Worm (Caenorhabditis elegans): ENCODE data around the gene Y116A8C.10.

Gene Y116A8C.10

ce11 chrIV:16939001-16939400 lies at the start of gene Y116A8C.10:
Gene Y116A8C.10 (minus strand): TSS chrIV:16939101.
- TF ChIP-seq ceh-16 (tag; optimal IDR thresholded peaks at IDR 0.05), result no peak
- no peak for TF ChIP-seq alr-1 (tag; optimal IDR thresholded peaks at IDR 0.05)
- TF ChIP-seq ztf-4 (tag; optimal IDR thresholded peaks at IDR 0.05), result no peak
- TF ChIP-seq blmp-1 (tag; optimal IDR thresholded peaks at IDR 0.05; ENCODE audit: insufficient read depth), result no peak
- TF ChIP-seq lin-11 (tag; optimal IDR thresholded peaks at IDR 0.05), result no peak
- no peak for TF ChIP-seq unc-39 (tag; optimal IDR thresholded peaks at IDR 0.05)
- TF ChIP-seq R02D3.7 (tag; optimal IDR thresholded peaks at IDR 0.05), result no peak
- TF ChIP-seq ama-1 (optimal IDR thresholded peaks at IDR 0.05), result no peak
- no peak for TF ChIP-seq mab-5 (tag; optimal IDR thresholded peaks at IDR 0.05)
- TF ChIP-seq gmeb-1 (tag; optimal IDR thresholded peaks at IDR 0.05), result no peak
- no peak for TF ChIP-seq elt-3 (tag; optimal IDR thresholded peaks at IDR 0.05)
- TF ChIP-seq sma-3 (GFP tag; optimal IDR thresholded peaks at IDR 0.05), result no peak
- no peak for TF ChIP-seq nhr-23 (tag; optimal IDR thresholded peaks at IDR 0.05)
- TF ChIP-seq sma-9 (GFP tag; optimal IDR thresholded peaks at IDR 0.05), result no peak
- no peak for TF ChIP-seq sma-9 (tag; optimal IDR thresholded peaks at IDR 0.05)
- TF ChIP-seq lin-39 (tag; optimal IDR thresholded peaks at IDR 0.05), result no peak
- TF ChIP-seq fos-1 (tag; optimal IDR thresholded peaks at IDR 0.05), result no peak

ce11 chrIV:16988397-16988796 lies 49.5 kb upstream of the Y116A8C.10 start, which contains the start of gene nccd-1:
Gene nccd-1 (plus strand): TSS chrIV:16988697.
- TF ChIP-seq nhr-25 (tag; optimal IDR thresholded peaks at IDR 0.05) (no peak), sem-4 (tag; optimal IDR thresholded peaks at IDR 0.05) (no peak), gmeb-1 (tag; optimal IDR thresholded peaks at IDR 0.05) (no peak), F13H6.1 (tag; optimal IDR thresholded peaks at IDR 0.05) (no peak), ztf-4 (tag; optimal IDR thresholded peaks at IDR 0.05) (no peak), nhr-12 (tag; optimal IDR thresholded peaks at IDR 0.05) (no peak), sma-9 (GFP tag; optimal IDR thresholded peaks at IDR 0.05) (no peak), sma-9 (tag; optimal IDR thresholded peaks at IDR 0.05) (no peak), ZK546.5 (tag; optimal IDR thresholded peaks at IDR 0.05) (no peak), nhr-21 (tag; optimal IDR thresholded peaks at IDR 0.05) (no peak), aly-2 (tag; optimal IDR thresholded peaks at IDR 0.05) (no peak), peb-1 (tag; optimal IDR thresholded peaks at IDR 0.05) (no peak), crh-2 (tag; optimal IDR thresholded peaks at IDR 0.05) (no peak), nhr-77 (tag; optimal IDR thresholded peaks at IDR 0.05) (no peak), mdl-1 (tag; optimal IDR thresholded peaks at IDR 0.05) (no peak), ceh-16 (tag; optimal IDR thresholded peaks at IDR 0.05) (no peak), unc-39 (tag; optimal IDR thresholded peaks at IDR 0.05) (no peak), unc-62 (GFP tag; optimal IDR thresholded peaks at IDR 0.05) (no peak)

ce11 chrIV:16970390-16970789 lies 31.5 kb upstream of the Y116A8C.10 start, which contains the start of gene rom-3:
Gene rom-3 (minus strand): TSS chrIV:16970490.
- TF ChIP-seq lin-39 (tag; optimal IDR thresholded peaks at IDR 0.05) (no peak), ama-1 (optimal IDR thresholded peaks at IDR 0.05) (no peak), blmp-1 (tag; optimal IDR thresholded peaks at IDR 0.05; ENCODE audit: insufficient read depth) (no peak)

- no peak for TF ChIP-seq C34F6.9 (tag; optimal IDR thresholded peaks at IDR 0.05)
- no peak for TF ChIP-seq sem-4 (tag; optimal IDR thresholded peaks at IDR 0.05)
- TF ChIP-seq nhr-10 (tag; optimal IDR thresholded peaks at IDR 0.05), result no peak
- TF ChIP-seq ZK546.5 (tag; optimal IDR thresholded peaks at IDR 0.05), result no peak
- no peak for TF ChIP-seq peb-1 (tag; optimal IDR thresholded peaks at IDR 0.05)
- no peak for TF ChIP-seq crh-2 (tag; optimal IDR thresholded peaks at IDR 0.05)
- no peak for TF ChIP-seq lin-11 (tag; optimal IDR thresholded peaks at IDR 0.05)
- TF ChIP-seq nhr-237 (tag; optimal IDR thresholded peaks at IDR 0.05), result no peak
- no peak for TF ChIP-seq ztf-4 (tag; optimal IDR thresholded peaks at IDR 0.05)
- TF ChIP-seq nhr-11 (tag; optimal IDR thresholded peaks at IDR 0.05), result no peak
- TF ChIP-seq ceh-82 (tag; optimal IDR thresholded peaks at IDR 0.05), result no peak
- TF ChIP-seq ztf-1 (GFP tag; conservative IDR thresholded peaks at IDR 0.05), result no peak
- no peak for TF ChIP-seq lin-39 (tag; optimal IDR thresholded peaks at IDR 0.05)
- TF ChIP-seq fos-1 (tag; optimal IDR thresholded peaks at IDR 0.05), result no peak
Observed at ce11 chrIV:16962445-16962844, 23.5 kb upstream of the Y116A8C.10 start.

ce11 chrIV:16952389-16952788 lies 13.5 kb upstream of the Y116A8C.10 start:
- TF ChIP-seq nhr-23 (tag; optimal IDR thresholded peaks at IDR 0.05) (no peak), fos-1 (tag; optimal IDR thresholded peaks at IDR 0.05) (no peak), nhr-11 (tag; optimal IDR thresholded peaks at IDR 0.05) (no peak)
